Worm (Caenorhabditis elegans): Measurements from ENCODE around the gene pfd-4.

pfd-4 gene

ce11 chrIV:11337021-11337420 lies 22.0 kb downstream of the pfd-4 start, which contains the start of gene F54E12.2:
F54E12.2 (minus strand) TSS chrIV:11337184.
- TF ChIP-seq Y48G9A.11 (GFP tag; IDR thresholded peaks at IDR 0.05) (peak; percentile 68; the same call in 1 of the 2 replicates), lin-39 (tag; optimal IDR thresholded peaks at IDR 0.05) (no peak), lin-38 (GFP tag; IDR thresholded peaks at IDR 0.05) (peak; percentile 67), unc-130 (GFP tag; optimal IDR thresholded peaks at IDR 0.05) (peak; percentile 85), aly-2 (tag; optimal IDR thresholded peaks at IDR 0.05) (no peak)

ce11 chrIV:11337560-11337959 lies 22.6 kb downstream of the pfd-4 start:
- peak; percentile 34; the same call in 1 of the 2 replicates for TF ChIP-seq lin-38 (GFP tag; IDR thresholded peaks at IDR 0.05)
- TF ChIP-seq dmd-8 (GFP tag; IDR thresholded peaks at IDR 0.05) = 0 out of 2 replicates have a peak, but pooled peaks have one; percentile 44
- peak; percentile 29; the same call in 1 of the 2 replicates for TF ChIP-seq Y48G9A.11 (GFP tag; IDR thresholded peaks at IDR 0.05)
- peak; percentile 61 for TF ChIP-seq snpc-1.2 (GFP tag; IDR thresholded peaks at IDR 0.05)
- TF ChIP-seq arid-1 (GFP tag; conservative IDR thresholded peaks at IDR 0.05) = 0 out of 2 replicates have a peak, but pooled peaks have one; percentile 27
- peak; percentile 56; the same call in 1 of the 2 replicates for TF ChIP-seq Y105C5A.15 (GFP tag; IDR thresholded peaks at IDR 0.05)

- TF ChIP-seq mxl-2 (GFP tag; conservative IDR thresholded peaks at IDR 0.05) = no peak
- no peak for TF ChIP-seq saeg-2 (GFP tag; IDR thresholded peaks at IDR 0.05)
- TF ChIP-seq F49E8.2 (tag; optimal IDR thresholded peaks at IDR 0.05; ENCODE audit: borderline replicate concordance) = peak; percentile 72
- TF ChIP-seq nhr-77 (tag; optimal IDR thresholded peaks at IDR 0.05) = no peak
- 0 out of 2 replicates have a peak, but pooled peaks have one; percentile 26 for TF ChIP-seq lim-7 (GFP tag; IDR thresholded peaks at IDR 0.05)
- no peak for TF ChIP-seq Y5F2A.4 (GFP tag; optimal IDR thresholded peaks at IDR 0.05)
- 0 out of 2 replicates have a peak, but pooled peaks have one; percentile 49 for TF ChIP-seq daf-19 (GFP tag; conservative IDR thresholded peaks at IDR 0.05)
- TF ChIP-seq lin-1 (GFP tag; IDR thresholded peaks at IDR 0.05) = peak; percentile 28; the same call in 1 of the 2 replicates
- 0 out of 2 replicates have a peak, but pooled peaks have one; percentile 29 for TF ChIP-seq arid-1 (GFP tag; conservative IDR thresholded peaks at IDR 0.05)
- TF ChIP-seq unc-62 (GFP tag; optimal IDR thresholded peaks at IDR 0.05 in 1 of 2) = peak in 1 of 2 experiments; percentile 62
- no peak for TF ChIP-seq unc-62 (tag; optimal IDR thresholded peaks at IDR 0.05)
- TF ChIP-seq nhr-42 (GFP tag; IDR thresholded peaks at IDR 0.05) = no peak
- TF ChIP-seq ceh-82 (tag; optimal IDR thresholded peaks at IDR 0.05) = no peak
- TF ChIP-seq madf-5 (GFP tag; IDR thresholded peaks at IDR 0.05) = no peak
- TF ChIP-seq lin-29 (GFP tag; IDR thresholded peaks at IDR 0.05) = no peak
- no peak for TF ChIP-seq duxl-1 (tag; optimal IDR thresholded peaks at IDR 0.05; ENCODE audit: poor library complexity)
- peak; percentile 29; the same call in 1 of the 2 replicates for TF ChIP-seq pha-4 (GFP tag; IDR thresholded peaks at IDR 0.05)
- TF ChIP-seq pha-4 (tag; optimal IDR thresholded peaks at IDR 0.05) = no peak
- TF ChIP-seq dmd-8 (GFP tag; IDR thresholded peaks at IDR 0.05) = 0 out of 2 replicates have a peak, but pooled peaks have one; percentile 61
- TF ChIP-seq F26F4.8 (GFP tag; conservative IDR thresholded peaks at IDR 0.05) = no peak
- TF ChIP-seq snpc-1.2 (GFP tag; IDR thresholded peaks at IDR 0.05) = peak; percentile 74
- peak; percentile 56 for TF ChIP-seq lin-38 (GFP tag; IDR thresholded peaks at IDR 0.05)
Observed at ce11 chrIV:11340735-11341443, 25.9 kb downstream of the pfd-4 start.

ce11 chrIV:11344288-11344687 lies 29.3 kb downstream of the pfd-4 start:
- TF ChIP-seq lin-1 (GFP tag; IDR thresholded peaks at IDR 0.05) (no peak), nhr-76 (tag; optimal IDR thresholded peaks at IDR 0.05) (no peak), ceh-62 (tag; optimal IDR thresholded peaks at IDR 0.05) (no peak), ceh-28 (tag; optimal IDR thresholded peaks at IDR 0.05) (no peak), mdl-1 (tag; optimal IDR thresholded peaks at IDR 0.05) (no peak), lsy-2 (tag; optimal IDR thresholded peaks at IDR 0.05) (no peak), php-3 (GFP tag; IDR thresholded peaks at IDR 0.05) (no peak), D1046.2 (GFP tag; IDR thresholded peaks at IDR 0.05) (no peak), ZK337.2 (GFP tag; IDR thresholded peaks at IDR 0.05) (no peak), mdt-29 (GFP tag; IDR thresholded peaks at IDR 0.05) (no peak), lir-3 (tag; optimal IDR thresholded peaks at IDR 0.05) (no peak), dmd-8 (GFP tag; IDR thresholded peaks at IDR 0.05) (no peak), tag-97 (GFP tag; IDR thresholded peaks at IDR 0.05) (no peak), mxl-2 (GFP tag; conservative IDR thresholded peaks at IDR 0.05) (no peak), nhr-42 (GFP tag; IDR thresholded peaks at IDR 0.05) (no peak), nhr-111 (GFP tag; optimal IDR thresholded peaks at IDR 0.05) (no peak), Y75B8A.6 (GFP tag; IDR thresholded peaks at IDR 0.05) (no peak), saeg-2 (GFP tag; IDR thresholded peaks at IDR 0.05) (no peak)

Measured in whole organism, L4 larva.